Fruit fly (Drosophila melanogaster) S2 (cell line): ENCODE measurements around the gene CG17202.

ENCODE experiments used
- CG8478 ChIP-seq: fragments of >200 bp; optimal IDR thresholded peaks from 2 replicates; lab custom pipeline; 2018
- CTCF ChIP-seq, 2 experiments: fragments of >200 bp; optimal IDR thresholded peaks; 2 replicates each; lab custom pipeline; 2018

dm6 chr3R:12429120-12429610 is 6.6 kb downstream of the CG17202 start, which contains the start of the genes CG5641 and CG5245:
- TF ChIP-seq CG8478 (lab: Kevin White, UChicago) (no peak), CTCF (optimal IDR thresholded peaks at IDR 0.05; lab: Kevin White, UChicago) (no peak)
